Worm (Caenorhabditis elegans) whole organism, midembryonic: ENCODE data around the gene frm-3.

Experiments
- T22C8.4 ChIP-seq: fragments of 200-800 bp; sonication (Bioruptor generic); IDR thresholded peaks from 2 replicates; pipeline ENCODE4 v1.3.6; 2022; ENCODE audit warnings: missing genetic modification characterization, missing compliant biosample characterization
- cog-1 ChIP-seq: sonication (generic microtip); optimal IDR thresholded peaks from 2 replicates; lab custom pipeline; 2016; ENCODE audit warnings: missing genetic modification characterization, missing compliant biosample characterization
- flt-1 ChIP-seq: fragments of 200-800 bp; sonication (Bioruptor generic); IDR thresholded peaks from 2 replicates; pipeline ENCODE4 v1.3.6; 2022; ENCODE audit warnings: missing genetic modification characterization, missing compliant biosample characterization
- klf-2 ChIP-seq: fragments of 200-800 bp; sonication (Bioruptor generic); conservative IDR thresholded peaks from 2 replicates; pipeline ENCODE4 v1.3.6; 2022; ENCODE audit warnings: missing genetic modification reagents, missing genetic modification characterization, missing compliant biosample characterization
- med-1 ChIP-seq: sonication (generic microtip); optimal IDR thresholded peaks from 2 replicates; lab custom pipeline; 2017; ENCODE audit warnings: missing genetic modification characterization, mild to moderate bottlenecking, missing compliant biosample characterization, antibody characterized with exemption, missing genetic modification reagents; ENCODE audit not compliant: insufficient read depth
- ref-1 ChIP-seq: fragments of 200-800 bp; sonication (Bioruptor generic); conservative IDR thresholded peaks from 2 replicates; pipeline ENCODE4 v1.3.6; 2022; ENCODE audit warnings: missing genetic modification reagents, missing genetic modification characterization, missing compliant biosample characterization
- tab-1 ChIP-seq: fragments of 200-800 bp; sonication (Bioruptor generic); IDR thresholded peaks from 2 replicates; pipeline ENCODE4 v1.3.6; 2022; ENCODE audit warnings: missing genetic modification characterization, missing compliant biosample characterization
- ztf-23 ChIP-seq: fragments of 200-800 bp; sonication (Bioruptor generic); IDR thresholded peaks from 2 replicates; pipeline ENCODE4 v1.3.6; 2022; ENCODE audit warnings: missing genetic modification reagents, missing genetic modification characterization, missing compliant biosample characterization
- ztf-29 ChIP-seq: fragments of 200-800 bp; sonication (Bioruptor generic); IDR thresholded peaks from 2 replicates; pipeline ENCODE4 v1.3.6; 2022; ENCODE audit warnings: missing genetic modification reagents, missing genetic modification characterization, missing compliant biosample characterization

- TF ChIP-seq klf-2 (GFP tag; lab: Robert Waterston, UW), result no peak
- no peak for TF ChIP-seq cog-1 (tag; lab: Kevin White, UChicago)
- no peak for TF ChIP-seq flt-1
- TF ChIP-seq ztf-23 (GFP tag; lab: Robert Waterston, UW), result no peak
- TF ChIP-seq ref-1 (GFP tag; lab: Robert Waterston, UW), result no peak
- TF ChIP-seq T22C8.4, result no peak
- TF ChIP-seq ztf-29 (GFP tag; lab: Robert Waterston, UW), result no peak
- TF ChIP-seq tab-1 (GFP tag; lab: Robert Waterston, UW), result no peak
- no peak for TF ChIP-seq med-1 (GFP tag; lab: Kevin White, UChicago)
Measured at ce11 chrX:11630499-11630898, 58.2 kb downstream of the frm-3 start.
